Fruit fly (Drosophila melanogaster) whole organism, embryonic: ENCODE results near the gene CG14100.

Experiments used
- Aef1 ChIP-seq: fragments of 200-800 bp; sonication (Bioruptor generic); IDR thresholded peaks from 3 replicates; pipeline ENCODE4 v1.3.6; 2022; ENCODE audit warnings: missing biosample characterization, missing genetic modification characterization
- Atf6 ChIP-seq: fragments of 200-800 bp; sonication (Bioruptor generic); IDR thresholded peaks from 2 replicates; pipeline ENCODE4 v1.3.6; 2022; ENCODE audit warnings: missing biosample characterization, missing genetic modification characterization
- Awh ChIP-seq: fragments of 200-800 bp; sonication (Bioruptor generic); IDR thresholded peaks from 2 replicates; pipeline ENCODE4, ENCODE4 v1.3.6; 2022; ENCODE audit warnings: missing biosample characterization, missing genetic modification characterization
- B-H2 ChIP-seq: fragments of 200-800 bp; sonication (Bioruptor generic); optimal IDR thresholded peaks from 2 replicates; lab custom pipeline; 2018; ENCODE audit warnings: missing biosample characterization, mild to moderate bottlenecking, missing genetic modification characterization
- BtbVII ChIP-seq: fragments of 200-800 bp; sonication (Bioruptor generic); optimal IDR thresholded peaks from 3 replicates; lab custom pipeline; 2017; ENCODE audit warnings: missing biosample characterization, mild to moderate bottlenecking, missing genetic modification characterization
- CG1024 ChIP-seq: fragments of 200-800 bp; sonication (Bioruptor generic); IDR thresholded peaks from 2 replicates; pipeline ENCODE4 v1.3.6; 2022; ENCODE audit warnings: missing biosample characterization, missing genetic modification characterization
- CG10959 ChIP-seq: fragments of 200-800 bp; sonication (Bioruptor generic); IDR thresholded peaks from 2 replicates; pipeline ENCODE4 v1.3.6; 2022; ENCODE audit warnings: missing biosample characterization, missing genetic modification characterization
- CG11398 ChIP-seq: fragments of 200-800 bp; sonication (Bioruptor generic); optimal IDR thresholded peaks from 2 replicates; lab custom pipeline; 2016; ENCODE audit warnings: missing biosample characterization, missing genetic modification characterization
- CG11695 ChIP-seq: fragments of 200-800 bp; sonication (Bioruptor generic); IDR thresholded peaks from 3 replicates; pipeline ENCODE4 v1.3.6; 2022; ENCODE audit warnings: missing biosample characterization, missing genetic modification characterization
- CG16815 ChIP-seq: fragments of 200-800 bp; sonication (Bioruptor generic); optimal IDR thresholded peaks from 3 replicates; lab custom pipeline; 2017; ENCODE audit warnings: missing biosample characterization, mild to moderate bottlenecking, missing genetic modification characterization
- CG2202 ChIP-seq: fragments of 200-800 bp; sonication (Bioruptor generic); optimal IDR thresholded peaks from 2 replicates; lab custom pipeline; 2018; ENCODE audit warnings: missing biosample characterization, mild to moderate bottlenecking, missing genetic modification characterization
- CG3163 ChIP-seq: fragments of 200-800 bp; sonication (Bioruptor generic); optimal IDR thresholded peaks from 3 replicates; lab custom pipeline; 2016; ENCODE audit warnings: missing biosample characterization, missing genetic modification characterization
- CG4328 ChIP-seq: fragments of 200-800 bp; sonication (Bioruptor generic); optimal IDR thresholded peaks from 3 replicates; lab custom pipeline; 2017; ENCODE audit warnings: missing biosample characterization, missing genetic modification reagents, missing genetic modification characterization
- CG4854 ChIP-seq: fragments of 200-800 bp; sonication (Bioruptor generic); optimal IDR thresholded peaks from 2 replicates; lab custom pipeline; 2016; ENCODE audit warnings: missing biosample characterization, missing genetic modification characterization, inconsistent platforms
- CG6854 ChIP-seq: fragments of 200-800 bp; sonication (Bioruptor generic); optimal IDR thresholded peaks from 3 replicates; lab custom pipeline; 2017; ENCODE audit warnings: missing biosample characterization, mild to moderate bottlenecking, missing genetic modification characterization
- CTCF ChIP-seq: fragments of 200-800 bp; sonication (Bioruptor generic); optimal IDR thresholded peaks from 2 replicates; lab custom pipeline; 2017; ENCODE audit warnings: missing biosample characterization, mild to moderate bottlenecking, missing genetic modification characterization, moderate library complexity
- CrebB ChIP-seq: fragments of 200-800 bp; sonication (Bioruptor generic); optimal IDR thresholded peaks from 3 replicates; lab custom pipeline; 2018; ENCODE audit warnings: missing biosample characterization, mild to moderate bottlenecking, missing genetic modification characterization
- D19B ChIP-seq: fragments of 200-800 bp; sonication (Bioruptor generic); optimal IDR thresholded peaks from 2 replicates; lab custom pipeline; 2017; ENCODE audit warnings: missing biosample characterization, mild to moderate bottlenecking, missing genetic modification characterization
- Dad ChIP-seq: fragments of 200-800 bp; sonication (Bioruptor generic); optimal IDR thresholded peaks from 3 replicates; lab custom pipeline; 2016; ENCODE audit warnings: missing biosample characterization, missing genetic modification characterization
- Dbx ChIP-seq: fragments of 200-800 bp; sonication (Bioruptor generic); IDR thresholded peaks from 3 replicates; pipeline ENCODE4 v1.3.6; 2022; ENCODE audit warnings: missing biosample characterization, missing genetic modification characterization
- Doc3 ChIP-seq: fragments of 200-800 bp; sonication (Bioruptor generic); IDR thresholded peaks from 3 replicates; pipeline ENCODE4 v1.3.6; 2022; ENCODE audit warnings: missing biosample characterization, missing genetic modification characterization; ENCODE audit not compliant: partially characterized antibody
- Elba2 ChIP-seq: fragments of 200-800 bp; sonication (Bioruptor generic); optimal IDR thresholded peaks from 3 replicates; lab custom pipeline; 2016; ENCODE audit warnings: missing biosample characterization, missing genetic modification characterization
- Hmx ChIP-seq: fragments of 200-800 bp; sonication (Bioruptor generic); optimal IDR thresholded peaks from 2 replicates; lab custom pipeline; 2016; ENCODE audit warnings: missing biosample characterization, missing genetic modification characterization
- Jarid2 ChIP-seq: fragments of 200-800 bp; sonication (Bioruptor generic); optimal IDR thresholded peaks from 3 replicates; lab custom pipeline; 2017; ENCODE audit warnings: mild to moderate bottlenecking, missing biosample characterization, missing genetic modification reagents, missing genetic modification characterization
- Meics ChIP-seq: fragments of 200-800 bp; sonication (Bioruptor generic); optimal IDR thresholded peaks from 2 replicates; lab custom pipeline; 2017; ENCODE audit warnings: missing biosample characterization, mild to moderate bottlenecking, missing genetic modification characterization
- Oaz ChIP-seq: fragments of 200-800 bp; sonication (Bioruptor generic); IDR thresholded peaks from 2 replicates; pipeline ENCODE4 v1.3.6; 2022; ENCODE audit warnings: missing biosample characterization, missing genetic modification characterization
- Oli ChIP-seq: fragments of 200-800 bp; sonication (Bioruptor generic); optimal IDR thresholded peaks from 2 replicates; lab custom pipeline; 2018; ENCODE audit warnings: missing biosample characterization, mild to moderate bottlenecking, missing genetic modification characterization, moderate library complexity
- Rx ChIP-seq: fragments of 200-800 bp; sonication (Bioruptor generic); IDR thresholded peaks from 2 replicates; pipeline ENCODE4 v1.3.6; 2022; ENCODE audit warnings: missing biosample characterization, missing genetic modification characterization
- Sin3A ChIP-seq: fragments of >200 bp; optimal IDR thresholded peaks from 2 replicates; lab custom pipeline; 2018
- Trl ChIP-seq, 3 experiments: fragments of >200 bp in 2 of 3; fragments of 200-800 bp in 1 of 3; sonication (Bioruptor generic) in 1 of 3; optimal IDR thresholded peaks; 2 replicates in 1 of 3; 3 replicates in 2 of 3; lab custom pipeline; 2016 to 2017; ENCODE audit warnings: missing biosample characterization in 1 of 3, missing genetic modification characterization in 1 of 3
- Xrp1 ChIP-seq: fragments of 200-800 bp; sonication (Bioruptor generic); IDR thresholded peaks from 2 replicates; pipeline ENCODE4 v1.3.6; 2022; ENCODE audit warnings: missing biosample characterization, missing genetic modification characterization
- YL-1 ChIP-seq: fragments of 200-800 bp; sonication (Bioruptor generic); optimal IDR thresholded peaks from 3 replicates; lab custom pipeline; 2017; ENCODE audit warnings: missing biosample characterization, mild to moderate bottlenecking, missing genetic modification characterization
- aop ChIP-seq: fragments of 200-800 bp; sonication (Bioruptor generic); IDR thresholded peaks from 2 replicates; pipeline ENCODE4 v1.3.6; 2022; ENCODE audit warnings: missing biosample characterization, missing genetic modification characterization
- az2 ChIP-seq: fragments of 200-800 bp; sonication (Bioruptor generic); optimal IDR thresholded peaks from 3 replicates; lab custom pipeline; 2016; ENCODE audit warnings: missing biosample characterization, missing genetic modification characterization
- cg ChIP-seq: fragments of 200-800 bp; sonication (Bioruptor generic); optimal IDR thresholded peaks from 3 replicates; lab custom pipeline; 2019; ENCODE audit warnings: missing biosample characterization, mild to moderate bottlenecking, missing genetic modification characterization, moderate library complexity
- chif ChIP-seq, 2 experiments: fragments of 200-800 bp; sonication (Bioruptor generic); optimal IDR thresholded peaks; 3 replicates each; lab custom pipeline; 2016; ENCODE audit warnings: missing biosample characterization in 2 of 2, missing genetic modification characterization in 2 of 2
- dm ChIP-seq: fragments of 200-800 bp; sonication (Bioruptor generic); optimal IDR thresholded peaks from 3 replicates; lab custom pipeline; 2016; ENCODE audit warnings: missing biosample characterization, missing genetic modification characterization
- fru ChIP-seq: fragments of >200 bp; optimal IDR thresholded peaks from 2 replicates; lab custom pipeline; 2017
- ham ChIP-seq: fragments of 200-800 bp; sonication (Bioruptor generic); IDR thresholded peaks from 2 replicates; pipeline ENCODE4 v1.3.6; 2022; ENCODE audit warnings: missing biosample characterization, missing genetic modification characterization
- inv ChIP-seq: fragments of 200-800 bp; sonication (Bioruptor generic); IDR thresholded peaks from 2 replicates; pipeline ENCODE4 v1.3.6; 2022; ENCODE audit warnings: missing biosample characterization, missing genetic modification characterization; ENCODE audit not compliant: partially characterized antibody
- lilli ChIP-seq: fragments of 200-800 bp; sonication (Bioruptor generic); optimal IDR thresholded peaks from 3 replicates; lab custom pipeline; 2016; ENCODE audit warnings: missing biosample characterization, missing genetic modification characterization
- lov ChIP-seq, 2 experiments: fragments of 200-800 bp in 1 of 2; fragments of >200 bp in 1 of 2; sonication (Bioruptor generic) in 1 of 2; IDR thresholded peaks in 1 of 2; optimal IDR thresholded peaks in 1 of 2; 2 replicates in 1 of 2; 3 replicates in 1 of 2; pipeline versions ENCODE4 v1.3.6 to Lab custom; 2017 to 2022; ENCODE audit warnings: missing biosample characterization in 1 of 2, missing genetic modification characterization in 1 of 2
- pb ChIP-seq: fragments of 200-800 bp; sonication (Bioruptor generic); optimal IDR thresholded peaks from 3 replicates; lab custom pipeline; 2016; ENCODE audit warnings: missing biosample characterization, missing genetic modification characterization
- peb ChIP-seq: fragments of 200-800 bp; sonication (Bioruptor generic); IDR thresholded peaks from 2 replicates; pipeline ENCODE4 v1.3.6; 2022; ENCODE audit warnings: missing biosample characterization, missing genetic modification characterization
- psq ChIP-seq: fragments of 200-800 bp; sonication (Bioruptor generic); optimal IDR thresholded peaks from 2 replicates; lab custom pipeline; 2017; ENCODE audit warnings: missing biosample characterization, missing genetic modification characterization
- ro ChIP-seq: fragments of 200-800 bp; sonication (Bioruptor generic); IDR thresholded peaks from 2 replicates; pipeline ENCODE4 v1.3.6; 2022; ENCODE audit warnings: missing biosample characterization, missing genetic modification characterization
- stc ChIP-seq: fragments of 200-800 bp; sonication (Bioruptor generic); IDR thresholded peaks from 2 replicates; pipeline ENCODE4 v1.3.6; 2022; ENCODE audit warnings: missing biosample characterization, missing genetic modification characterization
- sug ChIP-seq: fragments of 200-800 bp; optimal IDR thresholded peaks from 2 replicates; lab custom pipeline; 2019; ENCODE audit warnings: missing biosample characterization, mild to moderate bottlenecking, missing genetic modification characterization, moderate library complexity
- tap ChIP-seq: fragments of 200-800 bp; optimal IDR thresholded peaks from 3 replicates; lab custom pipeline; 2019; ENCODE audit warnings: missing biosample characterization, mild to moderate bottlenecking, missing genetic modification characterization, moderate library complexity
- tx ChIP-seq: fragments of 200-800 bp; sonication (Bioruptor generic); optimal IDR thresholded peaks from 2 replicates; lab custom pipeline; 2016; ENCODE audit warnings: missing biosample characterization, missing genetic modification characterization
- vfl ChIP-seq: fragments of 200-800 bp; sonication (Bioruptor generic); optimal IDR thresholded peaks from 2 replicates; lab custom pipeline; 2016; ENCODE audit warnings: missing biosample characterization, missing genetic modification characterization
- zen2 ChIP-seq: fragments of 200-800 bp; sonication (Bioruptor generic); IDR thresholded peaks from 3 replicates; pipeline ENCODE4 v1.3.6; 2022; ENCODE audit warnings: missing biosample characterization, missing genetic modification characterization; ENCODE audit not compliant: partially characterized antibody

The CG14100 gene

dm6 chr3L:19612172-19612571 is 21.8 kb upstream of the CG14100 start, which contains the start of the genes Lon and PIG-F (continued):
- no peak for TF ChIP-seq Trl (optimal IDR thresholded peaks at IDR 0.05; lab: Kevin White, UChicago)
- TF ChIP-seq Trl (GFP tag; optimal IDR thresholded peaks at IDR 0.05; lab: Kevin White, UChicago), result peak; percentile 98
- TF ChIP-seq sug (tag; lab: Kevin White, UChicago), result peak; percentile 99
- TF ChIP-seq inv (GFP tag; lab: Robert Waterston, UW), result peak; percentile 64
- TF ChIP-seq psq (GFP tag; lab: Kevin White, UChicago), result peak; percentile 96
- TF ChIP-seq CTCF (GFP tag; lab: Kevin White, UChicago), result peak; percentile 77
- TF ChIP-seq aop (GFP tag; lab: Robert Waterston, UW), result peak; percentile 59; the same call in 1 of the 2 replicates
- peak; percentile 95 for TF ChIP-seq Awh (GFP tag; lab: Robert Waterston, UW)
- TF ChIP-seq Atf6 (GFP tag; lab: Robert Waterston, UW), result peak; percentile 98
- peak; percentile 99 for TF ChIP-seq CG16815 (GFP tag; lab: Kevin White, UChicago)
- TF ChIP-seq peb (GFP tag; lab: Robert Waterston, UW), result peak; percentile 98
- TF ChIP-seq Xrp1, result peak; percentile 99
- peak; percentile 99 for TF ChIP-seq Aef1 (GFP tag; lab: Robert Waterston, UW)
- TF ChIP-seq stc (GFP tag; lab: Robert Waterston, UW), result peak; percentile 98
- TF ChIP-seq CG3163 (GFP tag; lab: Kevin White, UChicago), result peak; percentile 85
- peak; percentile 99 for TF ChIP-seq BtbVII (GFP tag; lab: Kevin White, UChicago)
- TF ChIP-seq CG11695 (GFP tag; lab: Robert Waterston, UW), result peak; percentile 98
- peak; percentile 97 for TF ChIP-seq D19B (GFP tag; lab: Kevin White, UChicago)
- TF ChIP-seq ro (GFP tag; lab: Robert Waterston, UW), result peak; percentile 97
- TF ChIP-seq vfl, result peak; percentile 99
- TF ChIP-seq B-H2 (GFP tag; lab: Kevin White, UChicago), result peak; percentile 99
- TF ChIP-seq dm (GFP tag; lab: Kevin White, UChicago), result peak; percentile 94
- peak; percentile 99 for TF ChIP-seq CG4328 (GFP tag; lab: Kevin White, UChicago)
- TF ChIP-seq CG11398, result peak; percentile 94
- no peak; the same call in 2 of the 3 replicates for TF ChIP-seq Doc3 (GFP tag; lab: Robert Waterston, UW)
- no peak for TF ChIP-seq fru
- TF ChIP-seq Oli (tag; lab: Kevin White, UChicago), result peak; percentile 100
- peak; percentile 98 to 99 for TF ChIP-seq chif (GFP tag; optimal IDR thresholded peaks at IDR 0.05; lab: Kevin White, UChicago)
- TF ChIP-seq pb (GFP tag; lab: Kevin White, UChicago), result peak; percentile 92
- TF ChIP-seq zen2, result no peak
- peak; percentile 93 for TF ChIP-seq ham (GFP tag; lab: Robert Waterston, UW)
- TF ChIP-seq CG4854 (GFP tag; lab: Kevin White, UChicago), result peak; percentile 98
- peak; percentile 95 for TF ChIP-seq CrebB (tag; lab: Kevin White, UChicago)
- TF ChIP-seq Hmx, result peak; percentile 97
- peak; percentile 98 for TF ChIP-seq CG10959 (GFP tag; lab: Robert Waterston, UW)
- TF ChIP-seq tap, result peak; percentile 97
- TF ChIP-seq CG6854 (GFP tag; lab: Kevin White, UChicago), result peak; percentile 95
- peak; percentile 99 for TF ChIP-seq lilli (GFP tag; lab: Kevin White, UChicago)
- TF ChIP-seq az2 (GFP tag; lab: Kevin White, UChicago), result peak; percentile 100
- no peak for TF ChIP-seq cg (GFP tag; lab: Kevin White, UChicago)
- TF ChIP-seq Dad (GFP tag; lab: Kevin White, UChicago), result peak; percentile 98
- TF ChIP-seq Jarid2 (GFP tag; lab: Kevin White, UChicago), result peak; percentile 94
- no peak for TF ChIP-seq lov (optimal IDR thresholded peaks at IDR 0.05; lab: Kevin White, UChicago)
- peak; percentile 95 for TF ChIP-seq lov (GFP tag; IDR thresholded peaks at IDR 0.05; lab: Robert Waterston, UW)
- peak; percentile 89 for TF ChIP-seq CG1024
- TF ChIP-seq Dbx, result peak; percentile 99
- peak; percentile 98 for TF ChIP-seq tx (GFP tag; lab: Kevin White, UChicago)
- peak; percentile 97 for TF ChIP-seq Elba2 (GFP tag; lab: Kevin White, UChicago)
- TF ChIP-seq Rx (GFP tag; lab: Robert Waterston, UW), result peak; percentile 98
- peak; percentile 97 for TF ChIP-seq Oaz (GFP tag; lab: Robert Waterston, UW)
- peak; percentile 99 for TF ChIP-seq Meics (GFP tag; lab: Kevin White, UChicago)
- TF ChIP-seq CG2202 (tag; lab: Kevin White, UChicago), result peak; percentile 99
- TF ChIP-seq Sin3A (lab: Kevin White, UChicago), result peak; percentile 65
- TF ChIP-seq YL-1 (GFP tag; lab: Kevin White, UChicago), result peak; percentile 99
